Fruit fly (Drosophila melanogaster) whole organism, prepupa: ENCODE measurements around the gene mahe.

ENCODE experiments used
- CG11762 ChIP-seq: fragments of 200-800 bp; sonication (Bioruptor generic); optimal IDR thresholded peaks from 3 replicates; lab custom pipeline; 2016; ENCODE audit warnings: missing biosample characterization, missing genetic modification characterization; ENCODE audit not compliant: insufficient read depth
- Met ChIP-seq: fragments of 200-800 bp; sonication (Bioruptor generic); optimal IDR thresholded peaks from 3 replicates; lab custom pipeline; 2016; ENCODE audit warnings: missing biosample characterization, missing genetic modification characterization
- Sox15 ChIP-seq: fragments of 200-800 bp; sonication (Bioruptor generic); optimal IDR thresholded peaks from 3 replicates; lab custom pipeline; 2016; ENCODE audit warnings: missing biosample characterization, missing genetic modification characterization
- salr ChIP-seq, 2 experiments: fragments of 200-800 bp; sonication (Bioruptor generic); optimal IDR thresholded peaks; 3 replicates each; lab custom pipeline; 2016 to 2018; ENCODE audit warnings: missing biosample characterization in 2 of 2, missing genetic modification characterization in 2 of 2, mild to moderate bottlenecking in 1 of 2

DNA sequence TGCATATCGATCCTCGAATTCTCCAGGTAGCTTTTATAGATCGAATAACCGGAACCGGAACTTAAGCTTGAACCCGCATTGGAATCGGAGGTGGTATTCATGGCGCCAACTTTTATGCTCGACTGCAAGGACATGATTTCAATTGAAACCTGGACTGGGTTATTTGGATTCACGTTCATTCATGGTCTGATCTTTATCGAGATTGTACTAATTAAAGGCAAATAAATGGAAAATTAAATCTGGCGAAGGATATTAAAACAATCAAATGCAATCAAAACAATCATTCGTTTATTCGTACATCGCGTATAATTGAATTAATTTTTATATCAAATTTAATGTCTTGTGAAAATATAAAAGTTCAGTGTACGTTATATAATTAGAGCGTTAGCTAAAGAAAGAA lies 47.3 kb downstream of the mahe start, which contains the start of gene Ir7f:
- TF ChIP-seq CG11762 (GFP tag; lab: Kevin White, UChicago) (no peak), salr (GFP tag; optimal IDR thresholded peaks at IDR 0.05; lab: Kevin White, UChicago) (no peak), Sox15 (GFP tag; lab: Kevin White, UChicago) (no peak), Met (GFP tag; lab: Kevin White, UChicago) (no peak)
